Worm (Caenorhabditis elegans): ENCODE measurements around the gene Y53G8AR.6.
A peak's percentile ranks its signal among the peaks of the same experiment; 100 is the strongest.

DNA sequence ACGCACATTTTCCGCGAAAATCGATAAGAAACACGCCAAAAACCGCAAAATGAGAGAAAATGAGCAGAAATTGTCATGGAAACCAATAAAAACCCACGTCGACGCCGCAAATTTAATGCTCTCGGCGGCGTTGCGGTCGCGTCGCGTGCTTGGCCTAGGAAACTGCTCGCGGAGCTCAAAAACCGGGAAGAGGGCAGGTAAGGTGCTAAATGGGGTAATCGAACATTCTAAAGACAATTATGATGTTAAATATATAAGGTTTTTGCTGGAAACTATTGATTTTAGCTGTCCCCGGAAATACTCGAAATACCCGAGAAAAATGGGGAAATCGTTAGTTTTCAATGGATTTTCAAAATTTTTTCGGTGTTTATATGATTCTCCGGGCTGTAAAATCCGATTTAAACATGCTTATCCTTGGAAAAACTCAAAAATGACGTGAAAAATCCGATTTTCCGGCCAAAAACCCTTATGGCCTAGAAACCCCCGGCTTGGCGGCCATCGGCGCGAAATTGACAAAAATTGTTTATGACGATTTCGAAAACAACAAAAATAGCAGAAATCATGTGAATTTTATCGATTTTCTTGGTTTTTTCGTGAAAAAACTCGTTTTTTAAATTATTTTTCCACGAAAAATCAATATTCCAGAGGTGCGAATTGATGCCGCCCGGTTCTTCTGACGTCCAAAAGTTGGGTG lies 27.9 kb downstream of the Y53G8AR.6 start, which contains the start of gene phf-15:
- TF ChIP-seq dmd-4 (tag; optimal IDR thresholded peaks at IDR 0.05) (no peak), nhr-237 (tag; optimal IDR thresholded peaks at IDR 0.05) (no peak), unc-39 (tag; optimal IDR thresholded peaks at IDR 0.05) (no peak), ztf-11 (tag; optimal IDR thresholded peaks at IDR 0.05) (no peak), lsy-2 (tag; optimal IDR thresholded peaks at IDR 0.05) (peak in 1 of 2 experiments; percentile 30), zag-1 (tag; optimal IDR thresholded peaks at IDR 0.05) (no peak)
